Worm (Caenorhabditis elegans) whole organism, L4 larva: ENCODE measurements around the gene C27H6.8.

Experiments
- ama-1 ChIP-seq: fragments of 150-350 bp; optimal IDR thresholded peaks from 2 replicates; lab custom pipeline; 2014; ENCODE audit warnings: inconsistent platforms, mixed read lengths
- ceh-28 ChIP-seq: fragments of 150-350 bp; optimal IDR thresholded peaks from 2 replicates; lab custom pipeline; 2014; ENCODE audit warnings: missing biosample characterization, missing genetic modification reagents, missing genetic modification characterization
- egl-27 ChIP-seq: sonication (generic microtip); optimal IDR thresholded peaks from 3 replicates; lab custom pipeline; 2017; ENCODE audit warnings: missing biosample characterization, missing genetic modification reagents, missing genetic modification characterization
- fkh-10 ChIP-seq: fragments of 150-350 bp; optimal IDR thresholded peaks from 2 replicates; lab custom pipeline; 2014; ENCODE audit warnings: missing biosample characterization, missing genetic modification reagents, missing genetic modification characterization
- lin-38 ChIP-seq: fragments of 200-800 bp; sonication (Bioruptor generic); IDR thresholded peaks from 2 replicates; pipeline ENCODE4 v1.3.6; 2022; ENCODE audit warnings: missing genetic modification reagents, missing genetic modification characterization, missing compliant biosample characterization
- madf-5 ChIP-seq, 2 experiments: fragments of 200-800 bp; sonication (Bioruptor generic); IDR thresholded peaks; 2 replicates each; pipeline ENCODE4 v1.3.6; 2022; ENCODE audit warnings: missing compliant biosample characterization in 2 of 2, missing genetic modification characterization in 2 of 2
- mdl-1 ChIP-seq, 2 experiments: fragments of 150-350 bp in 1 of 2; sonication (generic microtip) in 1 of 2; optimal IDR thresholded peaks; 2 replicates each; lab custom pipeline; 2014 to 2017; ENCODE audit warnings: missing biosample characterization in 2 of 2, missing genetic modification characterization in 2 of 2
- nhr-25 ChIP-seq: sonication (generic microtip); optimal IDR thresholded peaks from 2 replicates; lab custom pipeline; 2017; ENCODE audit warnings: missing genetic modification characterization, mild to moderate bottlenecking, missing compliant biosample characterization, antibody characterized with exemption, moderate library complexity, borderline replicate concordance; ENCODE audit not compliant: insufficient read depth
- skn-1 ChIP-seq: fragments of 150-350 bp; optimal IDR thresholded peaks from 2 replicates; lab custom pipeline; 2014; ENCODE audit warnings: missing biosample characterization, missing genetic modification characterization
- snpc-4 ChIP-seq: fragments of 150-350 bp; optimal IDR thresholded peaks from 2 replicates; lab custom pipeline; 2014; ENCODE audit warnings: missing biosample characterization, missing genetic modification characterization
- unc-62 ChIP-seq, 3 experiments: fragments of 150-350 bp in 1 of 3; sonication (generic microtip); optimal IDR thresholded peaks in 2 of 3; peaks in 1 of 3; 1 replicate in 1 of 3; 2 replicates in 2 of 3; lab custom pipeline; 2014 to 2017; ENCODE audit warnings: missing biosample characterization in 3 of 3, missing genetic modification characterization in 3 of 3, missing genetic modification reagents in 3 of 3, missing genotype in 1 of 3

DNA sequence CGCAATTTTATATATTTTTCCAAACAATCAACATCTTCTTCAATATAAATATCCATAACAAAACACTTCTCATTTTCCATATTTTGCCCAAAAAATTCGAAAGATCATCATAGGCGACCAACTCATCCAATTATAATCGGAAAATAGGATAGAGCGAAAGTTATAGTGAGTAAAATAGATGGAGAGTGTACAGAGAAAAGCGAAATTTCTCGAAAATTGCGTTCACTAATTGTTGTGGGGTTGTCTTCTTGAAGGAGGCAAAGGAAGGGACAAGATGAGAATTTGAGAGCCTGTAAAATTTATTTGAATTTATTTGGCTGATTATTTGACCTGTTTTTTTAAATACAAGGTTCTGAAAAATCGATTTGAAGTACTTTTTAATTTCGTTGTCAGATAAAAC is 48.0 kb upstream of the C27H6.8 start:
- no peak for TF ChIP-seq ama-1
- TF ChIP-seq fkh-10 (GFP tag; lab: Kevin White, UChicago), result no peak
- TF ChIP-seq nhr-25 (tag; lab: Kevin White, UChicago), result no peak
- TF ChIP-seq egl-27 (tag; lab: Kevin White, UChicago), result no peak
- TF ChIP-seq madf-5 (GFP tag; IDR thresholded peaks at IDR 0.05; lab: Robert Waterston, UW), result no peak
- TF ChIP-seq unc-62 (GFP tag; optimal IDR thresholded peaks at IDR 0.05 in 1 of 2; lab: Kevin White, UChicago), result no peak
- no peak for TF ChIP-seq unc-62 (tag; optimal IDR thresholded peaks at IDR 0.05; lab: Kevin White, UChicago)
- TF ChIP-seq ceh-28 (tag; lab: Kevin White, UChicago), result no peak
- TF ChIP-seq snpc-4 (tag; lab: Kevin White, UChicago), result no peak
- TF ChIP-seq skn-1 (tag; lab: Kevin White, UChicago), result no peak
- no peak for TF ChIP-seq mdl-1 (tag; optimal IDR thresholded peaks at IDR 0.05; lab: Kevin White, UChicago)
- no peak for TF ChIP-seq lin-38
